Fruit fly (Drosophila melanogaster) whole organism, embryonic: ENCODE data around the gene Eig71Ei.

Experiments used
- CG10147 ChIP-seq: fragments of 200-800 bp; sonication (Bioruptor generic); optimal IDR thresholded peaks from 2 replicates; lab custom pipeline; 2019; ENCODE audit warnings: missing biosample characterization, mild to moderate bottlenecking, missing genetic modification characterization, moderate library complexity
- CG10267 ChIP-seq: fragments of 200-800 bp; sonication (Bioruptor generic); optimal IDR thresholded peaks from 2 replicates; lab custom pipeline; 2018; ENCODE audit warnings: missing biosample characterization, mild to moderate bottlenecking, missing genetic modification characterization, moderate library complexity
- CG12744 ChIP-seq: fragments of 200-800 bp; sonication (Bioruptor generic); optimal IDR thresholded peaks from 2 replicates; lab custom pipeline; 2016; ENCODE audit warnings: missing biosample characterization, missing genetic modification characterization
- CG13894 ChIP-seq: fragments of 200-800 bp; sonication (Bioruptor generic); optimal IDR thresholded peaks from 3 replicates; lab custom pipeline; 2018; ENCODE audit warnings: missing biosample characterization, mild to moderate bottlenecking, missing genetic modification characterization, moderate library complexity
- CG15269 ChIP-seq: fragments of 200-800 bp; sonication (Bioruptor generic); optimal IDR thresholded peaks from 2 replicates; lab custom pipeline; 2018; ENCODE audit warnings: missing biosample characterization, mild to moderate bottlenecking, missing genetic modification characterization, moderate library complexity
- CG18262 ChIP-seq: fragments of 200-800 bp; optimal IDR thresholded peaks from 3 replicates; lab custom pipeline; 2019; ENCODE audit warnings: missing biosample characterization, mild to moderate bottlenecking, missing genetic modification characterization, moderate library complexity
- CG18619 ChIP-seq: fragments of 200-800 bp; sonication (Bioruptor generic); optimal IDR thresholded peaks from 3 replicates; lab custom pipeline; 2017; ENCODE audit warnings: missing biosample characterization, mild to moderate bottlenecking, missing genetic modification characterization
- CG31388 ChIP-seq: fragments of 200-800 bp; sonication (Bioruptor generic); optimal IDR thresholded peaks from 2 replicates; lab custom pipeline; 2016; ENCODE audit warnings: missing biosample characterization, missing genetic modification characterization
- CG3281 ChIP-seq: fragments of 200-800 bp; sonication (Bioruptor generic); optimal IDR thresholded peaks from 3 replicates; lab custom pipeline; 2017; ENCODE audit warnings: missing biosample characterization, mild to moderate bottlenecking, missing genetic modification characterization
- CG34422 ChIP-seq: fragments of 200-800 bp; sonication (Bioruptor generic); IDR thresholded peaks from 3 replicates; pipeline ENCODE4 v1.3.6; 2022; ENCODE audit warnings: missing biosample characterization, missing genetic modification characterization
- CG3726 ChIP-seq: fragments of 200-800 bp; sonication (Bioruptor generic); IDR thresholded peaks from 3 replicates; pipeline ENCODE4, ENCODE4 v1.3.6; 2022; ENCODE audit warnings: missing biosample characterization, missing genetic modification characterization
- CG4360 ChIP-seq: fragments of 200-800 bp; sonication (Bioruptor generic); IDR thresholded peaks from 2 replicates; pipeline ENCODE4 v1.3.6; 2022; ENCODE audit warnings: missing biosample characterization, missing genetic modification characterization
- CG5180 ChIP-seq: fragments of 200-800 bp; sonication (Bioruptor generic); optimal IDR thresholded peaks from 3 replicates; lab custom pipeline; 2017; ENCODE audit warnings: missing biosample characterization, missing genetic modification characterization, mild to moderate bottlenecking, moderate library complexity, missing genetic modification reagents
- CG6254 ChIP-seq: fragments of 200-800 bp; sonication (Bioruptor generic); optimal IDR thresholded peaks from 3 replicates; lab custom pipeline; 2017; ENCODE audit warnings: mild to moderate bottlenecking, missing biosample characterization, missing genetic modification reagents, missing genetic modification characterization
- CG6791 ChIP-seq: fragments of 200-800 bp; sonication (Bioruptor generic); IDR thresholded peaks from 3 replicates; pipeline ENCODE4 v1.3.6; 2022; ENCODE audit warnings: missing biosample characterization, missing genetic modification characterization; ENCODE audit not compliant: partially characterized antibody
- Ets97D ChIP-seq: fragments of 200-800 bp; sonication (Bioruptor generic); optimal IDR thresholded peaks from 3 replicates; lab custom pipeline; 2016; ENCODE audit warnings: missing biosample characterization, missing genetic modification characterization
- HHEX ChIP-seq: fragments of 200-800 bp; sonication (Bioruptor generic); optimal IDR thresholded peaks from 3 replicates; lab custom pipeline; 2017; ENCODE audit warnings: missing biosample characterization, mild to moderate bottlenecking, missing genetic modification characterization, missing genetic modification reagents
- HLH4C ChIP-seq: fragments of 200-800 bp; sonication (Bioruptor generic); IDR thresholded peaks from 3 replicates; pipeline ENCODE4 v1.3.6; 2022; ENCODE audit warnings: missing biosample characterization, missing genetic modification characterization; ENCODE audit not compliant: partially characterized antibody
- Hr78 ChIP-seq, 2 experiments: fragments of 200-800 bp in 1 of 2; fragments of >200 bp in 1 of 2; sonication (Bioruptor generic) in 1 of 2; optimal IDR thresholded peaks; 2 replicates each; lab custom pipeline; 2017 to 2019; ENCODE audit warnings: missing biosample characterization in 2 of 2, missing genetic modification characterization in 2 of 2, mild to moderate bottlenecking in 1 of 2, moderate library complexity in 1 of 2
- MBD-R2 ChIP-seq: fragments of 200-800 bp; sonication (Bioruptor generic); IDR thresholded peaks from 2 replicates; pipeline ENCODE4 v1.3.6; 2022; ENCODE audit warnings: missing biosample characterization, missing genetic modification characterization
- Mes4 ChIP-seq: fragments of 200-800 bp; sonication (Bioruptor generic); optimal IDR thresholded peaks from 2 replicates; lab custom pipeline; 2016; ENCODE audit warnings: missing biosample characterization, missing genetic modification characterization
- NC2β ChIP-seq: fragments of 200-800 bp; sonication (Bioruptor generic); optimal IDR thresholded peaks from 2 replicates; lab custom pipeline; 2016; ENCODE audit warnings: missing biosample characterization, missing genetic modification characterization
- Oli ChIP-seq: fragments of 200-800 bp; sonication (Bioruptor generic); optimal IDR thresholded peaks from 2 replicates; lab custom pipeline; 2018; ENCODE audit warnings: missing biosample characterization, mild to moderate bottlenecking, missing genetic modification characterization, moderate library complexity
- Trl ChIP-seq, 3 experiments: fragments of >200 bp in 2 of 3; fragments of 200-800 bp in 1 of 3; sonication (Bioruptor generic) in 1 of 3; optimal IDR thresholded peaks; 2 replicates in 1 of 3; 3 replicates in 2 of 3; lab custom pipeline; 2016 to 2017; ENCODE audit warnings: missing biosample characterization in 1 of 3, missing genetic modification characterization in 1 of 3
- abd-A ChIP-seq: fragments of 200-800 bp; sonication (Bioruptor generic); optimal IDR thresholded peaks from 3 replicates; lab custom pipeline; 2019; ENCODE audit warnings: missing biosample characterization, mild to moderate bottlenecking, missing genetic modification characterization, moderate library complexity
- aop ChIP-seq: fragments of 200-800 bp; sonication (Bioruptor generic); IDR thresholded peaks from 2 replicates; pipeline ENCODE4 v1.3.6; 2022; ENCODE audit warnings: missing biosample characterization, missing genetic modification characterization
- ash1 ChIP-seq: fragments of 200-800 bp; sonication (Bioruptor generic); optimal IDR thresholded peaks from 2 replicates; lab custom pipeline; 2018; ENCODE audit warnings: missing biosample characterization, mild to moderate bottlenecking, missing genetic modification characterization
- br ChIP-seq: fragments of >200 bp; optimal IDR thresholded peaks from 2 replicates; lab custom pipeline; 2017
- bsh ChIP-seq, 2 experiments: fragments of 200-800 bp; sonication (Bioruptor generic); optimal IDR thresholded peaks; 2 replicates each; lab custom pipeline; 2017 to 2018; ENCODE audit warnings: mild to moderate bottlenecking in 2 of 2, missing biosample characterization in 2 of 2, missing genetic modification characterization in 2 of 2, moderate library complexity in 1 of 2
- chn ChIP-seq: fragments of 200-800 bp; sonication (Bioruptor generic); optimal IDR thresholded peaks from 2 replicates; lab custom pipeline; 2016; ENCODE audit warnings: missing biosample characterization, missing genetic modification characterization
- exex ChIP-seq: fragments of 200-800 bp; sonication (Bioruptor generic); optimal IDR thresholded peaks from 4 replicates; lab custom pipeline; 2018; ENCODE audit warnings: missing biosample characterization, mild to moderate bottlenecking, missing genetic modification characterization, moderate library complexity
- fru ChIP-seq: fragments of >200 bp; optimal IDR thresholded peaks from 2 replicates; lab custom pipeline; 2017
- ftz-f1 ChIP-seq: fragments of 200-800 bp; sonication (Bioruptor generic); optimal IDR thresholded peaks from 2 replicates; lab custom pipeline; 2016; ENCODE audit warnings: missing biosample characterization, missing genetic modification characterization
- fu2 ChIP-seq: fragments of 200-800 bp; sonication (Bioruptor generic); optimal IDR thresholded peaks from 2 replicates; lab custom pipeline; 2016; ENCODE audit warnings: missing biosample characterization, missing genetic modification characterization
- gfzf ChIP-seq: fragments of 200-800 bp; sonication (Bioruptor generic); optimal IDR thresholded peaks from 2 replicates; lab custom pipeline; 2016; ENCODE audit warnings: missing biosample characterization, mild to moderate bottlenecking, missing genetic modification characterization, moderate library complexity
- h ChIP-seq: fragments of >200 bp; optimal IDR thresholded peaks from 2 replicates; lab custom pipeline; 2017
- ind ChIP-seq: fragments of 200-800 bp; sonication (Bioruptor generic); optimal IDR thresholded peaks from 3 replicates; lab custom pipeline; 2016; ENCODE audit warnings: missing biosample characterization, missing genetic modification characterization
- knrl ChIP-seq: fragments of 200-800 bp; sonication (Bioruptor generic); IDR thresholded peaks from 3 replicates; pipeline ENCODE4 v1.3.6; 2022; ENCODE audit warnings: missing biosample characterization, missing genetic modification characterization; ENCODE audit not compliant: partially characterized antibody
- lilli ChIP-seq: fragments of 200-800 bp; sonication (Bioruptor generic); optimal IDR thresholded peaks from 3 replicates; lab custom pipeline; 2016; ENCODE audit warnings: missing biosample characterization, missing genetic modification characterization
- nerfin-1 ChIP-seq: fragments of 200-800 bp; sonication (Bioruptor generic); optimal IDR thresholded peaks from 3 replicates; lab custom pipeline; 2019; ENCODE audit warnings: missing biosample characterization, mild to moderate bottlenecking, missing genetic modification characterization, moderate library complexity
- oc ChIP-seq: fragments of 200-800 bp; sonication (Bioruptor generic); optimal IDR thresholded peaks from 2 replicates; lab custom pipeline; 2018; ENCODE audit warnings: missing biosample characterization, mild to moderate bottlenecking, missing genetic modification characterization, moderate library complexity
- pan ChIP-seq, 4 experiments: fragments of >200 bp in 3 of 4; fragments of 200-800 bp in 1 of 4; sonication (Bioruptor generic) in 1 of 4; optimal IDR thresholded peaks in 3 of 4; IDR thresholded peaks in 1 of 4; 2 replicates each; pipeline versions ENCODE4 v1.3.6 to Lab custom; 2017 to 2022; ENCODE audit warnings: missing biosample characterization in 2 of 4, missing genetic modification characterization in 2 of 4, mixed read lengths in 1 of 4
- pita ChIP-seq: fragments of 200-800 bp; sonication (Bioruptor generic); optimal IDR thresholded peaks from 2 replicates; lab custom pipeline; 2017; ENCODE audit warnings: missing biosample characterization, mild to moderate bottlenecking, missing genetic modification characterization
- sens ChIP-seq: fragments of 200-800 bp; sonication (Bioruptor generic); peaks from one replicate; lab custom pipeline; 2016; ENCODE audit warnings: missing biosample characterization, missing genetic modification characterization
- sug ChIP-seq: fragments of 200-800 bp; optimal IDR thresholded peaks from 2 replicates; lab custom pipeline; 2019; ENCODE audit warnings: missing biosample characterization, mild to moderate bottlenecking, missing genetic modification characterization, moderate library complexity
- usp ChIP-seq: fragments of >200 bp; optimal IDR thresholded peaks from 2 replicates; lab custom pipeline; 2017; ENCODE audit warnings: missing biosample characterization, missing genetic modification characterization

Eig71Ei gene

dm6 chr3L:15679420-15679819, 19.9 kb downstream of the Eig71Ei start, which contains the start of gene CG7304:
Gene CG7304, plus strand, starts transcription at chr3L:15679720.
- TF ChIP-seq MBD-R2 (GFP tag; lab: Robert Waterston, UW) (no peak), fru (no peak), CG3281 (GFP tag; lab: Kevin White, UChicago) (no peak), CG5180 (GFP tag; lab: Kevin White, UChicago) (no peak), fu2 (GFP tag; lab: Kevin White, UChicago) (no peak), Oli (tag; lab: Kevin White, UChicago) (no peak), br (lab: Kevin White, UChicago) (no peak), ind (GFP tag; lab: Kevin White, UChicago) (no peak), CG18619 (GFP tag; lab: Kevin White, UChicago) (no peak), NC2β (GFP tag; lab: Kevin White, UChicago) (no peak), HHEX (GFP tag; lab: Kevin White, UChicago) (no peak), HLH4C (GFP tag; lab: Robert Waterston, UW) (no peak)

- TF ChIP-seq pan (optimal IDR thresholded peaks at IDR 0.05; lab: Kevin White, UChicago): no peak
- TF ChIP-seq pan (GFP tag; optimal IDR thresholded peaks at IDR 0.05 in 1 of 2, IDR thresholded peaks at IDR 0.05 in 1 of 2): no peak
- peak; percentile 67 for TF ChIP-seq oc
Observed at dm6 chr3L:15683345-15683922, 23.9 kb downstream of the Eig71Ei start, which contains the start of the genes CG7579 and Pgant8. Gene CG7579, minus strand, starts transcription at chr3L:15683445. Gene Pgant8, plus strand, starts transcription at chr3L:15683872.

DNA sequence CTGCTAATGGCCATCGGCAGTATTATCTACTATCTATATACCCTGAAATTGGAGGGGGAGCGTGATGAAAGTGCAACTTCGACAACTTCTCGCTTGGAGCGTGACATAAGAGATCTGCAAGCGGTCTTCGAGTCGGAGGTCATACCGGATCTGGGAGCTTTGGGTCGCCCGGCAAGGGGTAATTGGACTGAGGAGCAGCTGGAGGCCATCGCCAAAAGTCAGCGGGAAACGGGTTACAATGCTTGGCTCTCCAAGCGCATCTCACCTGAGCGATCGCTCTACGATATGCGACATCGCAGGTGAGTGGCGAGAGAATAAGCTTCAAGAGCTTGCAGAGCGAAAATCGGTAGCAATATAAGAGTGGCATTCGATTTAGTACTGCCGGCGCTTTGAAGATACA, 24.5 kb downstream of the Eig71Ei start:
- no peak for TF ChIP-seq abd-A (tag; lab: Kevin White, UChicago)
- no peak for TF ChIP-seq Ets97D
- TF ChIP-seq CG5180 (GFP tag; lab: Kevin White, UChicago): no peak
- TF ChIP-seq h (lab: Kevin White, UChicago): no peak
- TF ChIP-seq CG31388 (GFP tag; lab: Kevin White, UChicago): no peak
- TF ChIP-seq Trl (optimal IDR thresholded peaks at IDR 0.05; lab: Kevin White, UChicago): peak; percentile 40 to 51
- no peak for TF ChIP-seq Trl (GFP tag; optimal IDR thresholded peaks at IDR 0.05; lab: Kevin White, UChicago)
- TF ChIP-seq CG10147: no peak
- TF ChIP-seq CG12744 (GFP tag; lab: Kevin White, UChicago): no peak
- TF ChIP-seq lilli (GFP tag; lab: Kevin White, UChicago): no peak
- TF ChIP-seq nerfin-1 (tag; lab: Kevin White, UChicago): no peak
- TF ChIP-seq bsh (GFP tag; optimal IDR thresholded peaks at IDR 0.05; lab: Kevin White, UChicago): no peak
- TF ChIP-seq pita (GFP tag; lab: Kevin White, UChicago): no peak
- no peak for TF ChIP-seq CG3726 (GFP tag; lab: Robert Waterston, UW)
- TF ChIP-seq CG10267: no peak
- TF ChIP-seq gfzf (GFP tag; lab: Kevin White, UChicago): no peak
- peak in 1 of 2 experiments; percentile 56 for TF ChIP-seq Hr78 (GFP tag; optimal IDR thresholded peaks at IDR 0.05; lab: Kevin White, UChicago)
- peak; percentile 9 for TF ChIP-seq ftz-f1 (GFP tag; lab: Kevin White, UChicago)
- no peak for TF ChIP-seq Mes4
- no peak for TF ChIP-seq chn
- TF ChIP-seq sug (tag; lab: Kevin White, UChicago): no peak
- 0 out of 3 replicates have a peak, but pooled peaks have one; percentile 29 for TF ChIP-seq knrl (GFP tag; lab: Robert Waterston, UW)
- peak; percentile 5 for TF ChIP-seq sens
- TF ChIP-seq exex (tag; lab: Kevin White, UChicago): no peak
- TF ChIP-seq CG34422 (GFP tag; lab: Robert Waterston, UW): 0 out of 3 replicates have a peak, but pooled peaks have one; percentile 24
- no peak for TF ChIP-seq CG6254
- TF ChIP-seq CG13894 (tag; lab: Kevin White, UChicago): no peak
- no peak for TF ChIP-seq CG15269 (tag; lab: Kevin White, UChicago)
- TF ChIP-seq aop (GFP tag; lab: Robert Waterston, UW): no peak
- TF ChIP-seq usp: no peak
- no peak for TF ChIP-seq CG6791 (GFP tag; lab: Robert Waterston, UW)
- no peak for TF ChIP-seq ash1 (GFP tag; lab: Kevin White, UChicago)
- TF ChIP-seq CG4360 (GFP tag; lab: Robert Waterston, UW): no peak
- no peak for TF ChIP-seq CG18262
